Worm (Caenorhabditis elegans): ENCODE measurements around the gene cdh-12.

ce11 chrIII:1193326-1193862 is 41.5 kb downstream of the cdh-12 start, which contains the start of gene Y119D3B.14:
- no peak for TF ChIP-seq mdt-29 (GFP tag; IDR thresholded peaks at IDR 0.05)
- TF ChIP-seq egl-43 (GFP tag; IDR thresholded peaks at IDR 0.05) = no peak
- no peak for TF ChIP-seq zip-2 (tag; optimal IDR thresholded peaks at IDR 0.05)
- no peak for TF ChIP-seq unc-62 (GFP tag; optimal IDR thresholded peaks at IDR 0.05 in 1 of 2)
- no peak for TF ChIP-seq unc-62 (tag; optimal IDR thresholded peaks at IDR 0.05)
- TF ChIP-seq nhr-11 (tag; optimal IDR thresholded peaks at IDR 0.05) = no peak
- peak; percentile 54 for TF ChIP-seq ceh-28 (tag; optimal IDR thresholded peaks at IDR 0.05)
- TF ChIP-seq pqm-1 (tag; optimal IDR thresholded peaks at IDR 0.05) = no peak
- no peak for TF ChIP-seq lin-15B (tag; optimal IDR thresholded peaks at IDR 0.05)
- no peak for TF ChIP-seq tra-1 (GFP tag; IDR thresholded peaks at IDR 0.05)

Data from whole organism, L4 larva.